Worm (Caenorhabditis elegans) whole organism, L4 larva: ENCODE measurements around the gene mxl-1.

Experiments used
- F37D6.2 ChIP-seq: sonication (generic microtip); optimal IDR thresholded peaks from 2 replicates; lab custom pipeline; 2016; ENCODE audit warnings: mild to moderate bottlenecking, missing genetic modification characterization, missing compliant biosample characterization
- F44E2.7 ChIP-seq: fragments of 200-800 bp; sonication (Bioruptor generic); IDR thresholded peaks from 2 replicates; pipeline ENCODE4 v2.1.2; 2022; ENCODE audit warnings: missing genetic modification characterization, missing compliant biosample characterization
- R02D3.7 ChIP-seq: fragments of 150-350 bp; sonication (generic microtip); optimal IDR thresholded peaks from 3 replicates; lab custom pipeline; 2014; ENCODE audit warnings: missing biosample characterization, missing genetic modification characterization
- T20F7.1 ChIP-seq: fragments of 200-800 bp; sonication (Bioruptor generic); optimal IDR thresholded peaks from 2 replicates; lab custom pipeline; 2018; ENCODE audit warnings: mild to moderate bottlenecking, missing genetic modification characterization, missing compliant biosample characterization
- Y5F2A.4 ChIP-seq: fragments of 200-800 bp; sonication (Bioruptor generic); optimal IDR thresholded peaks from 2 replicates; lab custom pipeline; 2018; ENCODE audit warnings: mild to moderate bottlenecking, missing genetic modification characterization, missing compliant biosample characterization
- Y75B8A.6 ChIP-seq: fragments of 200-800 bp; sonication (Bioruptor generic); IDR thresholded peaks from 2 replicates; pipeline ENCODE4 v1.3.6; 2022; ENCODE audit warnings: missing genetic modification reagents, missing genetic modification characterization, missing compliant biosample characterization
- ZK337.2 ChIP-seq: fragments of 200-800 bp; sonication (Bioruptor generic); IDR thresholded peaks from 2 replicates; pipeline ENCODE4 v1.3.6; 2022; ENCODE audit warnings: missing genetic modification reagents, missing genetic modification characterization, missing compliant biosample characterization
- ZK546.5 ChIP-seq, 2 experiments: sonication (generic microtip); optimal IDR thresholded peaks; 2 replicates each; lab custom pipeline; 2017; ENCODE audit warnings: missing biosample characterization in 2 of 2, missing genetic modification characterization in 2 of 2
- ama-1 ChIP-seq: fragments of 150-350 bp; optimal IDR thresholded peaks from 2 replicates; lab custom pipeline; 2014; ENCODE audit warnings: inconsistent platforms, mixed read lengths
- arid-1 ChIP-seq: fragments of 200-800 bp; sonication (Bioruptor generic); conservative IDR thresholded peaks from 2 replicates; pipeline ENCODE4 v1.3.6; 2022; ENCODE audit warnings: missing genetic modification reagents, missing genetic modification characterization, missing compliant biosample characterization
- ceh-20 ChIP-seq: fragments of 200-800 bp; sonication (Bioruptor generic); IDR thresholded peaks from 2 replicates; pipeline ENCODE4 v1.3.6; 2022; ENCODE audit warnings: missing genetic modification reagents, missing genetic modification characterization, missing compliant biosample characterization
- ceh-28 ChIP-seq: fragments of 150-350 bp; optimal IDR thresholded peaks from 2 replicates; lab custom pipeline; 2014; ENCODE audit warnings: missing biosample characterization, missing genetic modification reagents, missing genetic modification characterization
- ceh-32 ChIP-seq: sonication (generic microtip); optimal IDR thresholded peaks from 2 replicates; lab custom pipeline; 2016; ENCODE audit warnings: mild to moderate bottlenecking, missing genetic modification characterization, missing compliant biosample characterization; ENCODE audit not compliant: poor library complexity
- ceh-82 ChIP-seq: sonication (generic microtip); optimal IDR thresholded peaks from 2 replicates; lab custom pipeline; 2017; ENCODE audit warnings: missing biosample characterization, missing genetic modification characterization
- ces-1 ChIP-seq: fragments of 150-350 bp; sonication (generic microtip); optimal IDR thresholded peaks from 4 replicates; lab custom pipeline; 2014; ENCODE audit warnings: missing biosample characterization, missing genetic modification reagents, missing genetic modification characterization
- cey-2 ChIP-seq: sonication (generic microtip); optimal IDR thresholded peaks from 3 replicates; lab custom pipeline; 2017; ENCODE audit warnings: missing genetic modification characterization, mild to moderate bottlenecking, missing compliant biosample characterization, antibody characterized with exemption, borderline replicate concordance; ENCODE audit not compliant: insufficient read depth
- daf-12 ChIP-seq: fragments of 150-350 bp; optimal IDR thresholded peaks from 2 replicates; lab custom pipeline; 2014; ENCODE audit warnings: missing biosample characterization, missing genetic modification reagents, missing genetic modification characterization
- dmd-6 ChIP-seq: fragments of 200-800 bp; sonication (Bioruptor generic); IDR thresholded peaks from 2 replicates; pipeline ENCODE4 v1.3.6; 2022; ENCODE audit warnings: missing genetic modification reagents, missing genetic modification characterization, missing compliant biosample characterization
- dmd-9 ChIP-seq: fragments of 200-800 bp; sonication (Bioruptor generic); IDR thresholded peaks from 2 replicates; pipeline ENCODE4 v1.3.6; 2022; ENCODE audit warnings: missing genetic modification reagents, missing genetic modification characterization, missing compliant biosample characterization
- dpl-1 ChIP-seq: fragments of 150-350 bp; optimal IDR thresholded peaks from 2 replicates; lab custom pipeline; 2014; ENCODE audit warnings: missing biosample characterization, missing genetic modification reagents, missing genetic modification characterization
- duxl-1 ChIP-seq: sonication (generic microtip); optimal IDR thresholded peaks from 2 replicates; lab custom pipeline; 2016; ENCODE audit warnings: mild to moderate bottlenecking, missing genetic modification characterization, moderate library complexity, missing compliant biosample characterization; ENCODE audit not compliant: poor library complexity
- dve-1 ChIP-seq: sonication (generic microtip); optimal IDR thresholded peaks from 2 replicates; lab custom pipeline; 2017; ENCODE audit warnings: antibody characterized with exemption, mild to moderate bottlenecking, missing genetic modification characterization, missing compliant biosample characterization; ENCODE audit not compliant: insufficient read depth
- egl-43 ChIP-seq: fragments of 200-800 bp; sonication (Bioruptor generic); IDR thresholded peaks from 2 replicates; pipeline ENCODE4 v1.3.6; 2022; ENCODE audit warnings: missing genetic modification reagents, missing genetic modification characterization, missing compliant biosample characterization
- fkh-10 ChIP-seq: fragments of 150-350 bp; optimal IDR thresholded peaks from 2 replicates; lab custom pipeline; 2014; ENCODE audit warnings: missing biosample characterization, missing genetic modification reagents, missing genetic modification characterization
- fos-1 ChIP-seq: fragments of 150-350 bp; optimal IDR thresholded peaks from 2 replicates; lab custom pipeline; 2014; ENCODE audit warnings: missing biosample characterization, missing genetic modification characterization
- hlh-11 ChIP-seq: fragments of 200-800 bp; sonication (Bioruptor generic); optimal IDR thresholded peaks from 2 replicates; lab custom pipeline; 2018; ENCODE audit warnings: mild to moderate bottlenecking, missing genetic modification characterization, missing compliant biosample characterization
- hlh-30 ChIP-seq: sonication (generic microtip); optimal IDR thresholded peaks from 2 replicates; lab custom pipeline; 2017; ENCODE audit warnings: antibody characterized with exemption, mild to moderate bottlenecking, missing genetic modification characterization, missing compliant biosample characterization; ENCODE audit not compliant: insufficient read depth
- lim-7 ChIP-seq: fragments of 200-800 bp; sonication (Bioruptor generic); IDR thresholded peaks from 2 replicates; pipeline ENCODE4 v1.3.6; 2022; ENCODE audit warnings: missing genetic modification characterization, missing compliant biosample characterization
- lin-1 ChIP-seq: fragments of 200-800 bp; sonication (Bioruptor generic); IDR thresholded peaks from 2 replicates; pipeline ENCODE4 v1.3.6; 2022; ENCODE audit warnings: missing genetic modification reagents, missing genetic modification characterization, missing compliant biosample characterization
- lin-15B ChIP-seq: fragments of 150-350 bp; sonication (generic microtip); optimal IDR thresholded peaks from 3 replicates; lab custom pipeline; 2014; ENCODE audit warnings: missing biosample characterization, missing genetic modification characterization
- lsy-2 ChIP-seq, 2 experiments: fragments of 150-350 bp in 1 of 2; sonication (generic microtip) in 1 of 2; optimal IDR thresholded peaks; 2 replicates each; lab custom pipeline; 2014 to 2017; ENCODE audit warnings: missing biosample characterization in 2 of 2, missing genetic modification characterization in 2 of 2
- madf-5 ChIP-seq, 2 experiments: fragments of 200-800 bp; sonication (Bioruptor generic); IDR thresholded peaks; 2 replicates each; pipeline ENCODE4 v1.3.6; 2022; ENCODE audit warnings: missing compliant biosample characterization in 2 of 2, missing genetic modification characterization in 2 of 2
- mdt-29 ChIP-seq: fragments of 200-800 bp; sonication (Bioruptor generic); IDR thresholded peaks from 2 replicates; pipeline ENCODE4 v1.3.6; 2022; ENCODE audit warnings: missing genetic modification reagents, missing genetic modification characterization, missing compliant biosample characterization
- mes-2 ChIP-seq: sonication (generic microtip); optimal IDR thresholded peaks from 2 replicates; lab custom pipeline; 2016; ENCODE audit warnings: missing genotype, mild to moderate bottlenecking, missing genetic modification characterization, missing compliant biosample characterization; ENCODE audit not compliant: poor library complexity, severe bottlenecking
- nhr-28 ChIP-seq: fragments of 150-350 bp; optimal IDR thresholded peaks from 2 replicates; lab custom pipeline; 2014; ENCODE audit warnings: missing biosample characterization, missing genetic modification characterization
- nhr-6 ChIP-seq: fragments of 150-350 bp; optimal IDR thresholded peaks from 2 replicates; lab custom pipeline; 2014; ENCODE audit warnings: missing biosample characterization, missing genetic modification characterization
- pha-4 ChIP-seq, 2 experiments: fragments of 150-350 bp in 1 of 2; fragments of 200-800 bp in 1 of 2; sonication (Bioruptor generic) in 1 of 2; IDR thresholded peaks in 1 of 2; optimal IDR thresholded peaks in 1 of 2; 2 replicates each; pipeline versions ENCODE4 v1.3.6 to Lab custom; 2014 to 2022; ENCODE audit warnings: missing genetic modification characterization in 2 of 2, missing genetic modification reagents in 2 of 2, missing biosample characterization in 1 of 2, missing compliant biosample characterization in 1 of 2
- pqm-1 ChIP-seq: sonication (generic microtip); optimal IDR thresholded peaks from 2 replicates; lab custom pipeline; 2017; ENCODE audit warnings: missing biosample characterization, missing genetic modification characterization
- snpc-1.2 ChIP-seq: fragments of 200-800 bp; sonication (Bioruptor generic); IDR thresholded peaks from 2 replicates; pipeline ENCODE4 v1.3.6; 2022; ENCODE audit warnings: missing genetic modification reagents, missing genetic modification characterization, missing compliant biosample characterization
- spr-1 ChIP-seq: sonication (generic microtip); optimal IDR thresholded peaks from 2 replicates; lab custom pipeline; 2016; ENCODE audit warnings: mild to moderate bottlenecking, missing genetic modification characterization, missing compliant biosample characterization
- tag-97 ChIP-seq: fragments of 200-800 bp; sonication (Bioruptor generic); IDR thresholded peaks from 2 replicates; pipeline ENCODE4 v1.3.6; 2022; ENCODE audit warnings: missing genetic modification characterization, missing compliant biosample characterization
- unc-130 ChIP-seq: sonication (generic microtip); optimal IDR thresholded peaks from 2 replicates; lab custom pipeline; 2016; ENCODE audit warnings: missing genetic modification reagents, missing genetic modification characterization, missing compliant biosample characterization
- unc-39 ChIP-seq: sonication (generic microtip); optimal IDR thresholded peaks from 2 replicates; lab custom pipeline; 2017; ENCODE audit warnings: missing biosample characterization, missing genetic modification characterization
- unc-62 ChIP-seq, 3 experiments: fragments of 150-350 bp in 1 of 3; sonication (generic microtip); optimal IDR thresholded peaks in 2 of 3; peaks in 1 of 3; 1 replicate in 1 of 3; 2 replicates in 2 of 3; lab custom pipeline; 2014 to 2017; ENCODE audit warnings: missing biosample characterization in 3 of 3, missing genetic modification characterization in 3 of 3, missing genetic modification reagents in 3 of 3, missing genotype in 1 of 3
- vab-7 ChIP-seq: fragments of 200-800 bp; sonication (Bioruptor generic); IDR thresholded peaks from 2 replicates; pipeline ENCODE4 v1.3.6; 2022; ENCODE audit warnings: missing genetic modification reagents, missing genetic modification characterization, missing compliant biosample characterization
- zfp-2 ChIP-seq: sonication (generic microtip); optimal IDR thresholded peaks from 2 replicates; lab custom pipeline; 2016; ENCODE audit warnings: mild to moderate bottlenecking, missing genetic modification characterization, missing compliant biosample characterization
- zip-11 ChIP-seq: fragments of 200-800 bp; sonication (Bioruptor generic); IDR thresholded peaks from 2 replicates; pipeline ENCODE4 v1.3.6; 2022; ENCODE audit warnings: missing genetic modification characterization, missing compliant biosample characterization
- ztf-11 ChIP-seq: fragments of 150-350 bp; optimal IDR thresholded peaks from 2 replicates; lab custom pipeline; 2014; ENCODE audit warnings: missing biosample characterization, missing genetic modification characterization
- ztf-7 ChIP-seq: fragments of 150-350 bp; optimal IDR thresholded peaks from 2 replicates; lab custom pipeline; 2014; ENCODE audit warnings: missing biosample characterization, missing genetic modification characterization

Gene mxl-1

ce11 chrV:11235876-11236275 lies 8.8 kb upstream of the mxl-1 start (continued):
- TF ChIP-seq lim-7 (GFP tag; lab: Robert Waterston, UW) (no peak), ZK337.2 (GFP tag; lab: Robert Waterston, UW) (no peak), hlh-30 (tag; lab: Kevin White, UChicago) (no peak), Y5F2A.4 (no peak), ama-1 (no peak), tag-97 (GFP tag; lab: Robert Waterston, UW) (no peak), dmd-9 (GFP tag; lab: Robert Waterston, UW) (no peak), zfp-2 (tag; lab: Kevin White, UChicago) (no peak), ceh-28 (tag; lab: Kevin White, UChicago) (no peak), ceh-32 (tag; lab: Kevin White, UChicago) (no peak), Y75B8A.6 (GFP tag; lab: Robert Waterston, UW) (no peak), nhr-6 (tag; lab: Kevin White, UChicago) (no peak), madf-5 (GFP tag; IDR thresholded peaks at IDR 0.05; lab: Robert Waterston, UW) (no peak), lin-15B (tag; lab: Kevin White, UChicago) (no peak), lsy-2 (tag; optimal IDR thresholded peaks at IDR 0.05; lab: Kevin White, UChicago) (peak in 1 of 2 experiments; percentile 12), ztf-7 (tag; lab: Kevin White, UChicago) (no peak), F37D6.2 (tag; lab: Kevin White, UChicago) (no peak), ceh-20 (GFP tag; lab: Robert Waterston, UW) (no peak), dmd-6 (GFP tag; lab: Robert Waterston, UW) (peak; percentile 54), ces-1 (no peak), T20F7.1 (no peak), pqm-1 (tag; lab: Kevin White, UChicago) (peak; percentile 91), unc-62 (GFP tag; optimal IDR thresholded peaks at IDR 0.05 in 1 of 2; lab: Kevin White, UChicago) (peak in 1 of 2 experiments; percentile 88), unc-62 (tag; optimal IDR thresholded peaks at IDR 0.05; lab: Kevin White, UChicago) (no peak), unc-39 (tag; lab: Kevin White, UChicago) (no peak), dve-1 (tag; lab: Kevin White, UChicago) (peak; percentile 37), arid-1 (GFP tag; lab: Robert Waterston, UW) (no peak), spr-1 (no peak), ztf-11 (no peak), F44E2.7 (GFP tag; lab: Robert Waterston, UW) (no peak), vab-7 (GFP tag; lab: Robert Waterston, UW) (no peak), pha-4 (GFP tag; IDR thresholded peaks at IDR 0.05; lab: Robert Waterston, UW) (no peak), pha-4 (tag; optimal IDR thresholded peaks at IDR 0.05; lab: Kevin White, UChicago) (no peak), cey-2 (tag; lab: Kevin White, UChicago) (no peak), fkh-10 (GFP tag; lab: Kevin White, UChicago) (no peak), daf-12 (tag; lab: Kevin White, UChicago) (no peak), unc-130 (GFP tag; lab: Kevin White, UChicago) (no peak), fos-1 (tag; lab: Kevin White, UChicago) (no peak), dpl-1 (GFP tag; lab: Kevin White, UChicago) (no peak), nhr-28 (tag; lab: Kevin White, UChicago) (peak; percentile 27), lin-1 (GFP tag; lab: Robert Waterston, UW) (no peak)
- TF ChIP-seq, all 104 proteins: peak for 14

- no peak for TF ChIP-seq ceh-28 (tag; lab: Kevin White, UChicago)
- no peak for TF ChIP-seq ZK546.5 (tag; optimal IDR thresholded peaks at IDR 0.05; lab: Kevin White, UChicago)
- peak; percentile 58 for TF ChIP-seq hlh-11
- TF ChIP-seq dmd-9 (GFP tag; lab: Robert Waterston, UW): 0 out of 2 replicates have a peak, but pooled peaks have one; percentile 36
- peak; percentile 26 for TF ChIP-seq nhr-28 (tag; lab: Kevin White, UChicago)
- no peak for TF ChIP-seq ceh-82 (tag; lab: Kevin White, UChicago)
- no peak for TF ChIP-seq zip-11 (GFP tag; lab: Robert Waterston, UW)
- no peak for TF ChIP-seq snpc-1.2 (GFP tag; lab: Robert Waterston, UW)
- peak; percentile 31; the same call in 1 of the 2 replicates for TF ChIP-seq mdt-29 (GFP tag; lab: Robert Waterston, UW)
- no peak for TF ChIP-seq fos-1 (tag; lab: Kevin White, UChicago)
- TF ChIP-seq duxl-1 (tag; lab: Kevin White, UChicago): no peak
- 0 out of 2 replicates have a peak, but pooled peaks have one; percentile 44 for TF ChIP-seq arid-1 (GFP tag; lab: Robert Waterston, UW)
- TF ChIP-seq R02D3.7 (tag; lab: Kevin White, UChicago): peak; percentile 96
- TF ChIP-seq egl-43 (GFP tag; lab: Robert Waterston, UW): peak; percentile 65
- no peak for TF ChIP-seq daf-12 (tag; lab: Kevin White, UChicago)
- TF ChIP-seq mes-2 (tag; lab: Kevin White, UChicago): peak; percentile 91
Observed at ce11 chrV:11239187-11239725, 5.4 kb upstream of the mxl-1 start, which contains the start of the genes dvc-1 and ima-1. Gene dvc-1 (minus strand): TSS chrV:11239331. Gene ima-1 (plus strand): TSS chrV:11239675.
